Worm (Caenorhabditis elegans) whole organism, L3 larva: ENCODE results near the gene mrpl-21.

ENCODE experiments used
- R02D3.7 ChIP-seq: fragments of 150-350 bp; optimal IDR thresholded peaks from 2 replicates; lab custom pipeline; 2014; ENCODE audit warnings: missing biosample characterization, missing genetic modification characterization
- ZK546.5 ChIP-seq: sonication (generic microtip); optimal IDR thresholded peaks from 2 replicates; lab custom pipeline; 2017; ENCODE audit warnings: missing biosample characterization, missing genetic modification characterization
- aly-2 ChIP-seq: fragments of 150-350 bp; optimal IDR thresholded peaks from 2 replicates; lab custom pipeline; 2014; ENCODE audit warnings: missing biosample characterization, missing genetic modification characterization
- ama-1 ChIP-seq: fragments of 150-350 bp; optimal IDR thresholded peaks from 2 replicates; lab custom pipeline; 2018
- ceh-16 ChIP-seq: sonication (generic microtip); optimal IDR thresholded peaks from 2 replicates; lab custom pipeline; 2017; ENCODE audit warnings: missing biosample characterization, missing genetic modification characterization
- ceh-28 ChIP-seq: fragments of 150-350 bp; optimal IDR thresholded peaks from 2 replicates; lab custom pipeline; 2014; ENCODE audit warnings: missing biosample characterization, missing genetic modification reagents, missing genetic modification characterization
- ceh-82 ChIP-seq: fragments of 150-350 bp; optimal IDR thresholded peaks from 2 replicates; lab custom pipeline; 2014; ENCODE audit warnings: missing biosample characterization, missing genetic modification characterization
- ceh-9 ChIP-seq: sonication (generic microtip); optimal IDR thresholded peaks from 2 replicates; lab custom pipeline; 2018; ENCODE audit warnings: missing biosample characterization, missing genetic modification characterization
- daf-12 ChIP-seq: fragments of 150-350 bp; optimal IDR thresholded peaks from 2 replicates; lab custom pipeline; 2014; ENCODE audit warnings: missing biosample characterization, missing genetic modification reagents, missing genetic modification characterization
- egl-27 ChIP-seq: sonication (generic microtip); optimal IDR thresholded peaks from 4 replicates; lab custom pipeline; 2017; ENCODE audit warnings: missing biosample characterization, missing genetic modification reagents, missing genetic modification characterization
- egl-5 ChIP-seq: fragments of 150-350 bp; optimal IDR thresholded peaks from 2 replicates; lab custom pipeline; 2017; ENCODE audit warnings: missing biosample characterization, missing genetic modification reagents, missing genetic modification characterization, inconsistent platforms
- elt-1 ChIP-seq: fragments of 150-350 bp; optimal IDR thresholded peaks from 2 replicates; lab custom pipeline; 2014; ENCODE audit warnings: missing biosample characterization, missing genetic modification characterization
- elt-2 ChIP-seq: sonication (generic microtip); optimal IDR thresholded peaks from 2 replicates; lab custom pipeline; 2016; ENCODE audit warnings: missing genetic modification reagents, mild to moderate bottlenecking, missing genetic modification characterization, missing compliant biosample characterization
- elt-3 ChIP-seq, 3 experiments: fragments of 150-350 bp in 1 of 3; sonication (generic microtip) in 2 of 3; optimal IDR thresholded peaks; 2 replicates in 2 of 3; 4 replicates in 1 of 3; lab custom pipeline; 2014 to 2017; ENCODE audit warnings: missing biosample characterization in 3 of 3, missing genetic modification characterization in 3 of 3
- eor-1 ChIP-seq, 2 experiments: fragments of 150-350 bp; optimal IDR thresholded peaks; 2 replicates each; lab custom pipeline; 2014 to 2018; ENCODE audit warnings: missing biosample characterization in 2 of 2, missing genetic modification characterization in 2 of 2
- fkh-10 ChIP-seq: sonication (generic microtip); optimal IDR thresholded peaks from 2 replicates; lab custom pipeline; 2017; ENCODE audit warnings: missing biosample characterization, missing genetic modification reagents, missing genetic modification characterization
- fkh-2 ChIP-seq: fragments of 150-350 bp; optimal IDR thresholded peaks from 2 replicates; lab custom pipeline; 2014; ENCODE audit warnings: missing biosample characterization, missing genetic modification reagents, missing genetic modification characterization
- fos-1 ChIP-seq: fragments of 150-350 bp; optimal IDR thresholded peaks from 2 replicates; lab custom pipeline; 2014; ENCODE audit warnings: missing biosample characterization, missing genetic modification characterization
- hmg-11 ChIP-seq: sonication (generic microtip); optimal IDR thresholded peaks from 2 replicates; lab custom pipeline; 2016; ENCODE audit warnings: missing genetic modification characterization, missing compliant biosample characterization
- jun-1 ChIP-seq: fragments of 150-350 bp; optimal IDR thresholded peaks from 2 replicates; lab custom pipeline; 2014; ENCODE audit warnings: missing biosample characterization, missing genetic modification reagents, missing genetic modification characterization
- lin-15B ChIP-seq: fragments of 150-350 bp; optimal IDR thresholded peaks from 2 replicates; lab custom pipeline; 2014; ENCODE audit warnings: missing biosample characterization, missing genetic modification characterization
- lin-39 ChIP-seq: fragments of 150-350 bp; optimal IDR thresholded peaks from 2 replicates; lab custom pipeline; 2018; ENCODE audit warnings: missing biosample characterization, missing genetic modification reagents, missing genetic modification characterization
- lsy-12 ChIP-seq: sonication (generic microtip); optimal IDR thresholded peaks from 2 replicates; lab custom pipeline; 2016; ENCODE audit warnings: mild to moderate bottlenecking, missing genetic modification characterization, missing compliant biosample characterization
- mdl-1 ChIP-seq: fragments of 150-350 bp; optimal IDR thresholded peaks from 2 replicates; lab custom pipeline; 2014; ENCODE audit warnings: missing biosample characterization, missing genetic modification characterization
- mml-1 ChIP-seq: fragments of 150-350 bp; sonication (generic microtip); optimal IDR thresholded peaks from 3 replicates; lab custom pipeline; 2014; ENCODE audit warnings: missing biosample characterization, missing genetic modification characterization
- nfya-1 ChIP-seq: sonication (generic microtip); optimal IDR thresholded peaks from 2 replicates; lab custom pipeline; 2017; ENCODE audit warnings: missing genetic modification characterization, mild to moderate bottlenecking, missing compliant biosample characterization, antibody characterized with exemption, moderate library complexity; ENCODE audit not compliant: insufficient read depth
- nhr-11 ChIP-seq: fragments of 150-350 bp; optimal IDR thresholded peaks from 2 replicates; lab custom pipeline; 2014; ENCODE audit warnings: missing biosample characterization, missing genetic modification characterization
- nhr-12 ChIP-seq: fragments of 150-350 bp; optimal IDR thresholded peaks from 2 replicates; lab custom pipeline; 2014; ENCODE audit warnings: missing biosample characterization, missing genetic modification characterization
- nhr-23 ChIP-seq: fragments of 150-350 bp; optimal IDR thresholded peaks from 2 replicates; lab custom pipeline; 2014; ENCODE audit warnings: missing biosample characterization, missing genetic modification reagents, missing genetic modification characterization
- nhr-237 ChIP-seq: fragments of 150-350 bp; optimal IDR thresholded peaks from 2 replicates; lab custom pipeline; 2014; ENCODE audit warnings: missing biosample characterization, missing genetic modification characterization
- nhr-25 ChIP-seq: sonication (generic microtip); optimal IDR thresholded peaks from 2 replicates; lab custom pipeline; 2017; ENCODE audit warnings: missing biosample characterization, missing genetic modification characterization
- nhr-28 ChIP-seq: fragments of 150-350 bp; optimal IDR thresholded peaks from 2 replicates; lab custom pipeline; 2014; ENCODE audit warnings: missing biosample characterization, missing genetic modification characterization
- nhr-43 ChIP-seq: sonication (generic microtip); optimal IDR thresholded peaks from 2 replicates; lab custom pipeline; 2016; ENCODE audit warnings: mild to moderate bottlenecking, missing genetic modification characterization, missing compliant biosample characterization; ENCODE audit not compliant: poor library complexity, severe bottlenecking
- nhr-67 ChIP-seq: fragments of 150-350 bp; optimal IDR thresholded peaks from 2 replicates; lab custom pipeline; 2014; ENCODE audit warnings: missing biosample characterization, missing genetic modification characterization
- nhr-76 ChIP-seq: fragments of 150-350 bp; sonication (generic microtip); optimal IDR thresholded peaks from 5 replicates; lab custom pipeline; 2014; ENCODE audit warnings: missing biosample characterization, missing genetic modification characterization
- nhr-77 ChIP-seq: fragments of 150-350 bp; optimal IDR thresholded peaks from 2 replicates; lab custom pipeline; 2014; ENCODE audit warnings: missing biosample characterization, missing genetic modification characterization
- pha-4 ChIP-seq: fragments of 150-350 bp; optimal IDR thresholded peaks from 2 replicates; lab custom pipeline; 2014; ENCODE audit warnings: missing biosample characterization, missing genetic modification reagents, missing genetic modification characterization
- pqm-1 ChIP-seq: fragments of 150-350 bp; optimal IDR thresholded peaks from 2 replicates; lab custom pipeline; 2017; ENCODE audit warnings: missing biosample characterization, missing genetic modification characterization, inconsistent platforms
- sea-2 ChIP-seq: fragments of 150-350 bp; sonication (generic microtip); optimal IDR thresholded peaks from 4 replicates; lab custom pipeline; 2014; ENCODE audit warnings: missing biosample characterization, missing genetic modification reagents, missing genetic modification characterization
- skn-1 ChIP-seq: fragments of 150-350 bp; optimal IDR thresholded peaks from 2 replicates; lab custom pipeline; 2014; ENCODE audit warnings: missing biosample characterization, missing genetic modification characterization
- snpc-4 ChIP-seq: fragments of 150-350 bp; optimal IDR thresholded peaks from 2 replicates; lab custom pipeline; 2014; ENCODE audit warnings: missing biosample characterization, missing genetic modification characterization
- tbx-2 ChIP-seq: sonication (generic microtip); optimal IDR thresholded peaks from 2 replicates; lab custom pipeline; 2016; ENCODE audit warnings: mild to moderate bottlenecking, missing genetic modification characterization, missing compliant biosample characterization
- unc-39 ChIP-seq: sonication (generic microtip); optimal IDR thresholded peaks from 4 replicates; lab custom pipeline; 2017; ENCODE audit warnings: missing biosample characterization, missing genetic modification characterization
- unc-62 ChIP-seq: fragments of 150-350 bp; sonication (generic microtip); optimal IDR thresholded peaks from 4 replicates; lab custom pipeline; 2014; ENCODE audit warnings: missing biosample characterization, missing genetic modification reagents, missing genetic modification characterization
- zag-1 ChIP-seq: fragments of 150-350 bp; optimal IDR thresholded peaks from 2 replicates; lab custom pipeline; 2014; ENCODE audit warnings: missing biosample characterization, missing genetic modification characterization
- ztf-11 ChIP-seq: fragments of 150-350 bp; optimal IDR thresholded peaks from 2 replicates; lab custom pipeline; 2014; ENCODE audit warnings: missing biosample characterization, missing genetic modification characterization
- ztf-4 ChIP-seq: fragments of 150-350 bp; optimal IDR thresholded peaks from 2 replicates; lab custom pipeline; 2014; ENCODE audit warnings: missing biosample characterization, missing genetic modification characterization

The mrpl-21 gene

DNA sequence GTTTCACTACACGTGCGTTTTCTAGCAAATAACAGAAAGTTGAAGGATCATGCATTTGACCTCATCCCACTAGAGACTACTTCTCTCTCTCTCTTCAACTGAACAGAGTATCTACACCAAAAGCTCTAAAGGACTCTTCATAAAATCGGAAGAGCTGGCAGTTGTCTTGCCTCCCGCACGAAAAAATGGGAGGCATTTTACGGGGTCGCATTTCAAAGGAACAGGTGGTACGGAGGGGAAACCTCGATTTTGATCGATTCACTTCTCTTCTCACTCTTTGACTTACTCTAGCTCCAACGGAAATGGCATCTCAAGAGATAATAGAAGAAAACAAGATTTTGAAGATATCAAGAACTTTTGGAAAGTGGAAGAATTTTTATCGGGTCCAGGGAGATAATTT, 39.8 kb upstream of the mrpl-21 start:
- TF ChIP-seq skn-1 (tag; lab: Kevin White, UChicago) (no peak), lsy-12 (tag; lab: Kevin White, UChicago) (no peak), egl-5 (tag; lab: Kevin White, UChicago) (peak; percentile 45), elt-3 (tag; optimal IDR thresholded peaks at IDR 0.05; lab: Kevin White, UChicago) (no peak), nfya-1 (tag; lab: Kevin White, UChicago) (peak; percentile 15), nhr-11 (tag; lab: Kevin White, UChicago) (peak; percentile 65), ceh-28 (peak; percentile 32), lin-39 (tag; lab: Kevin White, UChicago) (peak; percentile 4)

ce11 chrIII:4281955-4282618, 38.7 kb upstream of the mrpl-21 start:
- TF ChIP-seq fkh-2 (tag; lab: Kevin White, UChicago): no peak
- peak; percentile 85 for TF ChIP-seq R02D3.7 (tag; lab: Kevin White, UChicago)
- no peak for TF ChIP-seq nhr-67
- TF ChIP-seq unc-62: peak; percentile 98
- peak; percentile 87 for TF ChIP-seq fkh-10 (GFP tag; lab: Kevin White, UChicago)
- peak; percentile 97 for TF ChIP-seq lsy-12 (tag; lab: Kevin White, UChicago)
- peak; percentile 82 for TF ChIP-seq ceh-82 (tag; lab: Kevin White, UChicago)
- TF ChIP-seq elt-2 (tag; lab: Kevin White, UChicago): peak; percentile 95
- TF ChIP-seq nhr-76 (tag; lab: Kevin White, UChicago): peak; percentile 14
- TF ChIP-seq snpc-4 (tag; lab: Kevin White, UChicago): peak; percentile 89
- TF ChIP-seq ztf-4 (tag; lab: Kevin White, UChicago): peak; percentile 85
- peak; percentile 97 for TF ChIP-seq jun-1 (tag; lab: Kevin White, UChicago)
- TF ChIP-seq nhr-28: peak; percentile 40
- peak; percentile 27 for TF ChIP-seq ZK546.5 (tag; lab: Kevin White, UChicago)
- peak; percentile 97 for TF ChIP-seq tbx-2 (tag; lab: Kevin White, UChicago)
- TF ChIP-seq nfya-1 (tag; lab: Kevin White, UChicago): peak; percentile 99
- peak; percentile 92 for TF ChIP-seq egl-5 (tag; lab: Kevin White, UChicago)
- TF ChIP-seq pqm-1: peak; percentile 74
- TF ChIP-seq pha-4 (tag; lab: Kevin White, UChicago): peak; percentile 97
- TF ChIP-seq ceh-16: peak; percentile 37
- TF ChIP-seq daf-12 (tag; lab: Kevin White, UChicago): peak; percentile 64
- TF ChIP-seq lin-15B: peak; percentile 85
- TF ChIP-seq mdl-1 (tag; lab: Kevin White, UChicago): peak; percentile 93
- TF ChIP-seq sea-2 (GFP tag; lab: Kevin White, UChicago): peak; percentile 77
- peak in 1 of 3 experiments; percentile 6 for TF ChIP-seq elt-3 (tag; optimal IDR thresholded peaks at IDR 0.05; lab: Kevin White, UChicago)
- TF ChIP-seq nhr-25 (tag; lab: Kevin White, UChicago): peak; percentile 99
- TF ChIP-seq fos-1 (tag; lab: Kevin White, UChicago): peak; percentile 86
- no peak for TF ChIP-seq nhr-237
- peak; percentile 62 for TF ChIP-seq ama-1 (lab: Kevin White, UChicago)
- peak; percentile 35 for TF ChIP-seq nhr-77 (tag; lab: Kevin White, UChicago)
- peak; percentile 91 for TF ChIP-seq elt-1
- no peak for TF ChIP-seq mml-1 (tag; lab: Kevin White, UChicago)
- TF ChIP-seq aly-2: peak; percentile 51
- no peak for TF ChIP-seq eor-1 (tag; optimal IDR thresholded peaks at IDR 0.05; lab: Kevin White, UChicago)
- peak; percentile 98 for TF ChIP-seq hmg-11 (tag; lab: Kevin White, UChicago)
- TF ChIP-seq nhr-11 (tag; lab: Kevin White, UChicago): peak; percentile 92
- TF ChIP-seq egl-27 (tag; lab: Kevin White, UChicago): peak; percentile 72
- no peak for TF ChIP-seq ceh-9 (tag; lab: Kevin White, UChicago)
- peak; percentile 98 for TF ChIP-seq nhr-43 (tag; lab: Kevin White, UChicago)
- no peak for TF ChIP-seq skn-1 (tag; lab: Kevin White, UChicago)
- TF ChIP-seq lin-39 (tag; lab: Kevin White, UChicago): peak; percentile 95
- no peak for TF ChIP-seq unc-39 (tag; lab: Kevin White, UChicago)
- TF ChIP-seq nhr-12 (tag; lab: Kevin White, UChicago): no peak
- peak; percentile 75 for TF ChIP-seq zag-1 (tag; lab: Kevin White, UChicago)
- peak; percentile 98 for TF ChIP-seq nhr-23 (tag; lab: Kevin White, UChicago)
- TF ChIP-seq ztf-11 (tag; lab: Kevin White, UChicago): no peak
- TF ChIP-seq ceh-28: peak; percentile 96
